Fruit fly (Drosophila melanogaster): ENCODE results near the gene CG13658.

Gene CG13658

dm6 chr3R:25265589-25266201 is 21.6 kb upstream of the CG13658 start, which contains the start of the genes GlnRS and RIOK2 (continued):
- TF ChIP-seq psq (GFP tag; optimal IDR thresholded peaks at IDR 0.05) (no peak), HLH106 (tag; optimal IDR thresholded peaks at IDR 0.05) (no peak), Abd-B (GFP tag; optimal IDR thresholded peaks at IDR 0.05) (peak; percentile 59), foxo (GFP tag; optimal IDR thresholded peaks at IDR 0.05) (no peak)

- no peak for TF ChIP-seq CG9705 (GFP tag; optimal IDR thresholded peaks at IDR 0.05)
- TF ChIP-seq woc (GFP tag; optimal IDR thresholded peaks at IDR 0.05): no peak
- no peak for TF ChIP-seq br (GFP tag; optimal IDR thresholded peaks at IDR 0.05)
- TF ChIP-seq jim (GFP tag; optimal IDR thresholded peaks at IDR 0.05): no peak
- TF ChIP-seq dsf (GFP tag; optimal IDR thresholded peaks at IDR 0.05; ENCODE audit: borderline replicate concordance): no peak
- TF ChIP-seq Abd-B (GFP tag; optimal IDR thresholded peaks at IDR 0.05): no peak
Observed at dm6 chr3R:25266751-25267150, 20.5 kb upstream of the CG13658 start.

- no peak for TF ChIP-seq sage (GFP tag; optimal IDR thresholded peaks at IDR 0.05)
- TF ChIP-seq CrebA (GFP tag; optimal IDR thresholded peaks at IDR 0.05; ENCODE audit: borderline replicate concordance): no peak
- TF ChIP-seq lola (GFP tag; optimal IDR thresholded peaks at IDR 0.05): no peak
- no peak for TF ChIP-seq sv (GFP tag; optimal IDR thresholded peaks at IDR 0.05)
- no peak for TF ChIP-seq Hnf4 (GFP tag; optimal IDR thresholded peaks at IDR 0.05)
- no peak for TF ChIP-seq N (GFP tag; optimal IDR thresholded peaks at IDR 0.05)
- TF ChIP-seq Jra (GFP tag; optimal IDR thresholded peaks at IDR 0.05): no peak
- TF ChIP-seq OdsH (GFP tag; optimal IDR thresholded peaks at IDR 0.05): no peak
- TF ChIP-seq usp (GFP tag; optimal IDR thresholded peaks at IDR 0.05): no peak
- no peak for TF ChIP-seq HLH106 (tag; optimal IDR thresholded peaks at IDR 0.05)
- no peak for TF ChIP-seq foxo (GFP tag; optimal IDR thresholded peaks at IDR 0.05)
- TF ChIP-seq psq (GFP tag; optimal IDR thresholded peaks at IDR 0.05): no peak
- no peak for TF ChIP-seq Mio (GFP tag; optimal IDR thresholded peaks at IDR 0.05)
- no peak for TF ChIP-seq tai (GFP tag; optimal IDR thresholded peaks at IDR 0.05)
- no peak for TF ChIP-seq dsf (GFP tag; optimal IDR thresholded peaks at IDR 0.05; ENCODE audit: borderline replicate concordance)
- no peak for TF ChIP-seq rgr (GFP tag; optimal IDR thresholded peaks at IDR 0.05)
- TF ChIP-seq Myc (optimal IDR thresholded peaks at IDR 0.05): no peak
- TF ChIP-seq woc (GFP tag; optimal IDR thresholded peaks at IDR 0.05): no peak
- TF ChIP-seq Rel (GFP tag; optimal IDR thresholded peaks at IDR 0.05): no peak
- TF ChIP-seq Rel (tag; optimal IDR thresholded peaks at IDR 0.05): no peak
Observed at dm6 chr3R:25269909-25270308, 17.4 kb upstream of the CG13658 start, which contains the start of the genes CG11889 and CG11891. CG11889 (plus strand) TSS chr3R:25270209. CG11891 (plus strand) TSS chr3R:25270209.

- TF ChIP-seq N (GFP tag; optimal IDR thresholded peaks at IDR 0.05) (no peak), CG32264 (GFP tag; optimal IDR thresholded peaks at IDR 0.05) (no peak), woc (GFP tag; optimal IDR thresholded peaks at IDR 0.05) (no peak), psq (GFP tag; optimal IDR thresholded peaks at IDR 0.05) (no peak), Hr78 (GFP tag; optimal IDR thresholded peaks at IDR 0.05) (no peak), Dif (GFP tag; optimal IDR thresholded peaks at IDR 0.05; ENCODE audit: partially characterized antibody) (no peak), Abd-B (GFP tag; optimal IDR thresholded peaks at IDR 0.05) (no peak)
Observed at dm6 chr3R:25273537-25273936, 13.7 kb upstream of the CG13658 start, which contains the start of gene CG11878. CG11878 (plus strand) TSS chr3R:25273837.

dm6 chr3R:25275276-25275675 is 12.0 kb upstream of the CG13658 start:
- no peak for TF ChIP-seq N (GFP tag; optimal IDR thresholded peaks at IDR 0.05)
- no peak for TF ChIP-seq CrebA (GFP tag; optimal IDR thresholded peaks at IDR 0.05; ENCODE audit: borderline replicate concordance)
- no peak for TF ChIP-seq OdsH (GFP tag; optimal IDR thresholded peaks at IDR 0.05)
- no peak for TF ChIP-seq woc (GFP tag; optimal IDR thresholded peaks at IDR 0.05)
- TF ChIP-seq lola (GFP tag; optimal IDR thresholded peaks at IDR 0.05): no peak
- no peak for TF ChIP-seq foxo (GFP tag; optimal IDR thresholded peaks at IDR 0.05)
- no peak for TF ChIP-seq ey (GFP tag; optimal IDR thresholded peaks at IDR 0.05)
- no peak for TF ChIP-seq usp (GFP tag; optimal IDR thresholded peaks at IDR 0.05)
- no peak for TF ChIP-seq Myc (optimal IDR thresholded peaks at IDR 0.05)
- no peak for TF ChIP-seq GATAd (GFP tag; optimal IDR thresholded peaks at IDR 0.05)
- TF ChIP-seq Hr83 (GFP tag; optimal IDR thresholded peaks at IDR 0.05; ENCODE audit: poor library complexity, severe bottlenecking): no peak
- TF ChIP-seq jim (GFP tag; optimal IDR thresholded peaks at IDR 0.05): no peak
- no peak for TF ChIP-seq fru (GFP tag; optimal IDR thresholded peaks at IDR 0.05)
- no peak for TF ChIP-seq Hr78 (GFP tag; optimal IDR thresholded peaks at IDR 0.05)
- no peak for TF ChIP-seq Mio (GFP tag; optimal IDR thresholded peaks at IDR 0.05)
- TF ChIP-seq Jra (GFP tag; optimal IDR thresholded peaks at IDR 0.05): no peak
- no peak for TF ChIP-seq Hnf4 (GFP tag; optimal IDR thresholded peaks at IDR 0.05)
- TF ChIP-seq h (GFP tag; optimal IDR thresholded peaks at IDR 0.05): no peak
- no peak for TF ChIP-seq pan (optimal IDR thresholded peaks at IDR 0.05)

All from whole organism, wandering third instar larva.